Worm (Caenorhabditis elegans) whole organism, young adult: ENCODE results near the gene rec-8.

Experiments
- B0035.1 ChIP-seq: sonication (generic microtip); optimal IDR thresholded peaks from 2 replicates; lab custom pipeline; 2016; ENCODE audit warnings: missing genetic modification characterization, mild to moderate bottlenecking, missing compliant biosample characterization, missing genotype, missing genetic modification reagents
- B0336.3 ChIP-seq: fragments of 200-800 bp; sonication (Bioruptor generic); IDR thresholded peaks from 2 replicates; pipeline ENCODE4 v1.3.6; 2022; ENCODE audit warnings: missing genetic modification characterization, missing compliant biosample characterization
- C06A6.2 ChIP-seq: fragments of 200-800 bp; sonication (Bioruptor generic); conservative IDR thresholded peaks from 2 replicates; pipeline ENCODE4 v1.3.6; 2022; ENCODE audit warnings: missing genetic modification characterization, missing compliant biosample characterization
- F57A8.1 ChIP-seq: fragments of 200-800 bp; sonication (Bioruptor generic); optimal IDR thresholded peaks from 2 replicates; lab custom pipeline; 2018; ENCODE audit warnings: mild to moderate bottlenecking, missing genetic modification characterization, moderate library complexity, missing compliant biosample characterization
- Y53G8AR.9 ChIP-seq: fragments of 200-800 bp; sonication (Bioruptor generic); conservative IDR thresholded peaks from 2 replicates; pipeline ENCODE4 v1.3.6; 2022; ENCODE audit warnings: missing genetic modification reagents, missing genetic modification characterization, missing compliant biosample characterization
- Y95B8A.8 ChIP-seq: fragments of 200-800 bp; sonication (Bioruptor generic); IDR thresholded peaks from 2 replicates; pipeline ENCODE4 v1.3.6; 2022; ENCODE audit warnings: missing genetic modification reagents, missing genetic modification characterization, missing compliant biosample characterization
- akir-1 ChIP-seq: fragments of 200-800 bp; sonication (Bioruptor generic); optimal IDR thresholded peaks from 2 replicates; lab custom pipeline; 2018; ENCODE audit warnings: mild to moderate bottlenecking, missing genetic modification characterization, moderate library complexity, missing compliant biosample characterization
- atf-7 ChIP-seq: sonication (generic microtip); optimal IDR thresholded peaks from 2 replicates; lab custom pipeline; 2017; ENCODE audit warnings: mild to moderate bottlenecking, missing genetic modification characterization, missing compliant biosample characterization
- bed-1 ChIP-seq: fragments of 200-800 bp; sonication (Bioruptor generic); IDR thresholded peaks from 2 replicates; pipeline ENCODE4 v1.3.6; 2022; ENCODE audit warnings: missing genetic modification reagents, missing genetic modification characterization, missing compliant biosample characterization
- bed-2 ChIP-seq: fragments of 200-800 bp; sonication (Bioruptor generic); IDR thresholded peaks from 2 replicates; pipeline ENCODE4 v1.3.6; 2022; ENCODE audit warnings: missing genetic modification reagents, missing genetic modification characterization, missing compliant biosample characterization
- cebp-1 ChIP-seq, 2 experiments: fragments of 200-800 bp in 1 of 2; sonication (Bioruptor generic) in 1 of 2; sonication (generic microtip) in 1 of 2; IDR thresholded peaks in 1 of 2; optimal IDR thresholded peaks in 1 of 2; 2 replicates each; pipeline versions ENCODE4 v1.3.6 to Lab custom; 2017 to 2022; ENCODE audit warnings: missing compliant biosample characterization in 2 of 2, missing genetic modification characterization in 2 of 2, mild to moderate bottlenecking in 1 of 2, missing genetic modification reagents in 1 of 2, moderate library complexity in 1 of 2
- ceh-27 ChIP-seq: fragments of 200-800 bp; sonication (Bioruptor generic); optimal IDR thresholded peaks from 2 replicates; lab custom pipeline; 2018; ENCODE audit warnings: mild to moderate bottlenecking, missing genetic modification characterization, moderate library complexity, missing compliant biosample characterization
- dox-1 ChIP-seq: fragments of 200-800 bp; sonication (Bioruptor generic); IDR thresholded peaks from 2 replicates; pipeline ENCODE4 v1.3.6; 2022; ENCODE audit warnings: missing genetic modification reagents, missing genetic modification characterization, missing compliant biosample characterization
- dpl-1 ChIP-seq: fragments of 150-350 bp; optimal IDR thresholded peaks from 2 replicates; lab custom pipeline; 2014; ENCODE audit warnings: missing biosample characterization, missing genetic modification reagents, missing genetic modification characterization
- egrh-3 ChIP-seq: fragments of 200-800 bp; sonication (Bioruptor generic); IDR thresholded peaks from 2 replicates; pipeline ENCODE4 v1.3.6; 2022; ENCODE audit warnings: missing genetic modification reagents, missing genetic modification characterization, missing compliant biosample characterization
- fkh-3 ChIP-seq: sonication (generic microtip); optimal IDR thresholded peaks from 2 replicates; lab custom pipeline; 2016; ENCODE audit warnings: mild to moderate bottlenecking, missing genetic modification characterization, missing compliant biosample characterization
- hlh-12 ChIP-seq: sonication (generic microtip); optimal IDR thresholded peaks from 2 replicates; lab custom pipeline; 2016; ENCODE audit warnings: missing genetic modification characterization, missing compliant biosample characterization
- hrde-1 ChIP-seq: sonication (generic microtip); optimal IDR thresholded peaks from 2 replicates; lab custom pipeline; 2016; ENCODE audit warnings: missing genetic modification characterization, mild to moderate bottlenecking, missing compliant biosample characterization, moderate library complexity, missing genotype, missing genetic modification reagents, borderline replicate concordance
- hsf-1 ChIP-seq: fragments of 200-800 bp; sonication (Bioruptor generic); IDR thresholded peaks from 2 replicates; pipeline ENCODE4 v1.3.6; 2022; ENCODE audit warnings: missing genetic modification reagents, missing genetic modification characterization, missing compliant biosample characterization
- let-526 ChIP-seq: fragments of 200-800 bp; sonication (Bioruptor generic); IDR thresholded peaks from 2 replicates; pipeline ENCODE4 v1.3.6; 2022; ENCODE audit warnings: missing genetic modification reagents, missing genetic modification characterization, missing compliant biosample characterization
- let-607 ChIP-seq, 2 experiments: fragments of 200-800 bp in 1 of 2; sonication (Bioruptor generic) in 1 of 2; sonication (generic microtip) in 1 of 2; optimal IDR thresholded peaks; 2 replicates each; lab custom pipeline; 2016 to 2018; ENCODE audit warnings: mild to moderate bottlenecking in 2 of 2, missing compliant biosample characterization in 2 of 2, missing genetic modification characterization in 2 of 2, moderate library complexity in 2 of 2, missing genotype in 1 of 2
- lin-26 ChIP-seq: fragments of 200-800 bp; sonication (Bioruptor generic); IDR thresholded peaks from 2 replicates; pipeline ENCODE4 v1.3.6; 2022; ENCODE audit warnings: missing genetic modification reagents, missing genetic modification characterization, missing compliant biosample characterization
- lir-1 ChIP-seq: fragments of 200-800 bp; sonication (Bioruptor generic); conservative IDR thresholded peaks from 2 replicates; pipeline ENCODE4 v1.3.6; 2022; ENCODE audit warnings: missing genetic modification reagents, missing genetic modification characterization, missing compliant biosample characterization
- lsl-1 ChIP-seq: fragments of 200-800 bp; sonication (Bioruptor generic); optimal IDR thresholded peaks from 2 replicates; lab custom pipeline; 2018; ENCODE audit warnings: mild to moderate bottlenecking, missing genetic modification characterization, moderate library complexity, missing compliant biosample characterization
- madf-8 ChIP-seq: fragments of 200-800 bp; sonication (Bioruptor generic); conservative IDR thresholded peaks from 2 replicates; pipeline ENCODE4 v1.3.6; 2022; ENCODE audit warnings: missing genetic modification reagents, missing genetic modification characterization, missing compliant biosample characterization
- nfya-1 ChIP-seq: sonication (generic microtip); optimal IDR thresholded peaks from 2 replicates; lab custom pipeline; 2017; ENCODE audit warnings: antibody characterized with exemption, missing compliant biosample characterization, missing genetic modification characterization, borderline replicate concordance; ENCODE audit not compliant: insufficient read depth
- nfya-2 ChIP-seq: fragments of 200-800 bp; sonication (Bioruptor generic); IDR thresholded peaks from 2 replicates; pipeline ENCODE4 v1.3.6; 2022; ENCODE audit warnings: missing genetic modification reagents, missing genetic modification characterization, missing compliant biosample characterization
- nhr-120 ChIP-seq: fragments of 200-800 bp; sonication (Bioruptor generic); IDR thresholded peaks from 2 replicates; pipeline ENCODE4 v1.3.6; 2022; ENCODE audit warnings: missing genetic modification characterization, missing compliant biosample characterization
- nhr-179 ChIP-seq: sonication (generic microtip); optimal IDR thresholded peaks from 2 replicates; lab custom pipeline; 2016; ENCODE audit warnings: mild to moderate bottlenecking, missing genetic modification characterization, missing compliant biosample characterization
- nhr-80 ChIP-seq: sonication (generic microtip); optimal IDR thresholded peaks from 2 replicates; lab custom pipeline; 2016; ENCODE audit warnings: missing genetic modification characterization, missing compliant biosample characterization
- rpc-1 ChIP-seq, 2 experiments: fragments of 150-350 bp in 1 of 2; sonication (generic microtip) in 1 of 2; optimal IDR thresholded peaks; 2 replicates each; lab custom pipeline; 2014 to 2018; ENCODE audit warnings: missing biosample characterization in 1 of 2, missing genetic modification characterization in 1 of 2, missing genetic modification reagents in 1 of 2, missing genotype in 1 of 2
- sea-2 ChIP-seq: fragments of 200-800 bp; sonication (Bioruptor generic); IDR thresholded peaks from 2 replicates; pipeline ENCODE4 v1.3.6; 2022; ENCODE audit warnings: missing genetic modification characterization, missing compliant biosample characterization
- snpc-3.4 ChIP-seq: sonication (generic microtip); optimal IDR thresholded peaks from 2 replicates; lab custom pipeline; 2017; ENCODE audit warnings: missing genetic modification characterization, mild to moderate bottlenecking, missing compliant biosample characterization, antibody characterized with exemption, moderate library complexity, missing genotype, missing genetic modification reagents
- tbp1 ChIP-seq: fragments of 200-800 bp; sonication (Bioruptor generic); optimal IDR thresholded peaks from 2 replicates; lab custom pipeline; 2018; ENCODE audit warnings: mild to moderate bottlenecking, missing genetic modification characterization, missing compliant biosample characterization
- tlf-1 ChIP-seq: fragments of 200-800 bp; sonication (Bioruptor generic); optimal IDR thresholded peaks from 2 replicates; lab custom pipeline; 2018; ENCODE audit warnings: mild to moderate bottlenecking, missing genetic modification characterization, missing compliant biosample characterization
- xnd-1 ChIP-seq: sonication (generic microtip); optimal IDR thresholded peaks from 2 replicates; lab custom pipeline; 2016; ENCODE audit warnings: missing genotype, missing genetic modification reagents, missing genetic modification characterization, missing compliant biosample characterization
- zim-3 ChIP-seq: sonication (generic microtip); optimal IDR thresholded peaks from 2 replicates; lab custom pipeline; 2017; ENCODE audit warnings: mild to moderate bottlenecking, missing genetic modification characterization, moderate library complexity, missing compliant biosample characterization
- ztf-22 ChIP-seq: fragments of 200-800 bp; sonication (Bioruptor generic); optimal IDR thresholded peaks from 2 replicates; lab custom pipeline; 2018; ENCODE audit warnings: mild to moderate bottlenecking, missing genetic modification characterization, moderate library complexity, missing compliant biosample characterization
- ztf-26 ChIP-seq: sonication (generic microtip); optimal IDR thresholded peaks from 2 replicates; lab custom pipeline; 2017; ENCODE audit warnings: missing genetic modification characterization, missing compliant biosample characterization

rec-8 gene

DNA sequence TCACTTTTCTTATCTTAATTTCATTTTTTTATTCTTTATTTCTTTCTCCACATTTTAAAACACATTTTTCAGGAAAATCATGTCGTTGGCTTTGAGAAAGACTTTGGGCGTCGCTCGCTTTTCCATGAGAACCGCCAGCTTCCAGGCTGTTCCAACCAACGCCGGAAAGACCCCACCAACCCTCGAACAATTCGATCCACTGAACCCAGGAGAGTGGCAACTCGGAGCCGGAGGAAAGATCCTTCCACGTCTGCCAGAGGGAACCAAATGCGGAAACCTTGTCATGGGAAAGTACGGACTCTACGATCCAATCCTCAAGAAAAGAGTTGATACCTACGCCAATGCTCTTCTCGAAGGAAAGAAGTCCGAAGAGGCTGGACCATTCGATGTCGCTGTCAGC lies 52.9 kb downstream of the rec-8 start, which contains the start of gene kdp-1 (continued):
- TF ChIP-seq lsl-1 (GFP tag; lab: Kevin White, UChicago) (no peak), fkh-3 (tag; lab: Kevin White, UChicago) (peak; percentile 35), C06A6.2 (GFP tag; lab: Robert Waterston, UW) (no peak), nhr-80 (no peak), ztf-22 (GFP tag; lab: Kevin White, UChicago) (no peak), ztf-26 (tag; lab: Kevin White, UChicago) (no peak), egrh-3 (no peak), lir-1 (GFP tag; lab: Robert Waterston, UW) (no peak), tlf-1 (GFP tag; lab: Kevin White, UChicago) (no peak), tbp1 (GFP tag; lab: Kevin White, UChicago) (no peak), xnd-1 (tag; lab: Kevin White, UChicago) (no peak), ceh-27 (no peak), F57A8.1 (GFP tag; lab: Kevin White, UChicago) (no peak), hrde-1 (tag; lab: Kevin White, UChicago) (no peak), Y95B8A.8 (GFP tag; lab: Robert Waterston, UW) (no peak), cebp-1 (GFP tag; IDR thresholded peaks at IDR 0.05; lab: Robert Waterston, UW) (no peak), cebp-1 (tag; optimal IDR thresholded peaks at IDR 0.05; lab: Kevin White, UChicago) (no peak), let-526 (GFP tag; lab: Robert Waterston, UW) (no peak), hlh-12 (tag; lab: Kevin White, UChicago) (no peak), nfya-2 (GFP tag; lab: Robert Waterston, UW) (0 out of 2 replicates have a peak, but pooled peaks have one; percentile 60), dpl-1 (GFP tag; lab: Kevin White, UChicago) (no peak), nfya-1 (tag; lab: Kevin White, UChicago) (no peak), let-607 (tag; optimal IDR thresholded peaks at IDR 0.05; lab: Kevin White, UChicago) (no peak), bed-2 (GFP tag; lab: Robert Waterston, UW) (no peak), Y53G8AR.9 (0 out of 2 replicates have a peak, but pooled peaks have one; percentile 26), rpc-1 (optimal IDR thresholded peaks at IDR 0.05; lab: Kevin White, UChicago) (no peak), rpc-1 (tag; optimal IDR thresholded peaks at IDR 0.05; lab: Kevin White, UChicago) (no peak), snpc-3.4 (tag; lab: Kevin White, UChicago) (no peak), zim-3 (tag; lab: Kevin White, UChicago) (peak; percentile 51), B0035.1 (tag; lab: Kevin White, UChicago) (no peak)

DNA sequence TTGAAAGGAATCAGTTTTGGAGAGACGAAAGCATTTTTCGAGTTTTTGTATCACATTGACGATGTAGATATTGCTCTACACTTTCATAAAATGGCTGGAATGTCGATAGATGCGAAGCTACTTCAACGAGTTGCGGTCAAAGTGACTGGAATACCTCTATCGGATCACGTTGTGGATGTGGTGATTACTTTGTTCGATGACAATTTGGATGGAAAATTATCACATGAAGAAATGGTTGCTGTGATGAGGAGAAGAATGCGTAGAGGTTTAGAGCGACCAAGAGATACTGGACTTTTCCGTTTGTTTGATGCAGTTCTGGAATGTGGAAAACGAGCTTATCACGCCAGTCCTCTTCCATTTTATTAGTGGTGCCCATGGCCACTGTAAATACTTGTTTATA lies 53.3 kb downstream of the rec-8 start:
- no peak for TF ChIP-seq B0035.1 (tag; lab: Kevin White, UChicago)
- TF ChIP-seq tlf-1 (GFP tag; lab: Kevin White, UChicago) = no peak
- TF ChIP-seq hsf-1 (GFP tag; lab: Robert Waterston, UW) = no peak
- no peak for TF ChIP-seq dox-1
- no peak for TF ChIP-seq akir-1 (GFP tag; lab: Kevin White, UChicago)
- TF ChIP-seq F57A8.1 (GFP tag; lab: Kevin White, UChicago) = no peak
- TF ChIP-seq C06A6.2 (GFP tag; lab: Robert Waterston, UW) = no peak
- TF ChIP-seq zim-3 (tag; lab: Kevin White, UChicago) = no peak
- TF ChIP-seq egrh-3 = no peak
- no peak for TF ChIP-seq B0336.3
- TF ChIP-seq sea-2 (GFP tag; lab: Robert Waterston, UW) = no peak
- TF ChIP-seq ceh-27 = no peak
- no peak for TF ChIP-seq nhr-120 (GFP tag; lab: Robert Waterston, UW)
- TF ChIP-seq bed-1 (GFP tag; lab: Robert Waterston, UW) = no peak
- no peak for TF ChIP-seq ztf-22 (GFP tag; lab: Kevin White, UChicago)
- no peak for TF ChIP-seq nhr-179 (tag; lab: Kevin White, UChicago)
- no peak for TF ChIP-seq atf-7 (tag; lab: Kevin White, UChicago)
- no peak for TF ChIP-seq lin-26
- TF ChIP-seq madf-8 (GFP tag; lab: Robert Waterston, UW) = no peak
- TF ChIP-seq, all 124 proteins: peak for 0
